Worm (Caenorhabditis elegans): Measurements from ENCODE around the gene F49H12.3.

The F49H12.3 gene

DNA sequence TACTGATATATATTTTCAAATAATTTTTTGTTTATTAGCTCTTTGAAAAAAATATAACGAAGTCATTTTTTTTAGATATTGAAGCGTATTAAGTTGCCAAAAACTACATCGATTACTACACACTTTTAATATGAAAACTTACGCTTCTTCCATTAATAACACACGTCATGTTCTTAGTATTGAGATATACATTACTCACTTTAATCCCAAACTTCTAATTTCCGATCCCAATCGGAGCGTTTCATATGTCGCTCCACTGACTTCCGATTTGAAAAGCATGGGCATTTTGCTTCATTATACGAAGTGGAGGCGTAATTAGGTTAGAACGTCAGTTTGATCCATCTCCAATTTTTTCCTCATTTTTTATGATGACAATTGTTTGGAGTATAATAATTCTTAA lies 5.4 kb upstream of the F49H12.3 start:
- no peak for TF ChIP-seq M03D4.4 (tag; optimal IDR thresholded peaks at IDR 0.05)
- no peak for TF ChIP-seq flh-1 (GFP tag; optimal IDR thresholded peaks at IDR 0.05)
- TF ChIP-seq ceh-39 (tag; optimal IDR thresholded peaks at IDR 0.05): no peak
- TF ChIP-seq blmp-1 (tag; optimal IDR thresholded peaks at IDR 0.05): no peak
- no peak for TF ChIP-seq sptf-1 (tag; optimal IDR thresholded peaks at IDR 0.05)
- no peak for TF ChIP-seq pha-4 (tag; optimal IDR thresholded peaks at IDR 0.05)
- TF ChIP-seq nhr-2 (tag; optimal IDR thresholded peaks at IDR 0.05): no peak
- TF ChIP-seq nhr-12 (tag; optimal IDR thresholded peaks at IDR 0.05): no peak
- TF ChIP-seq lin-32 (GFP tag; optimal IDR thresholded peaks at IDR 0.05): no peak

DNA sequence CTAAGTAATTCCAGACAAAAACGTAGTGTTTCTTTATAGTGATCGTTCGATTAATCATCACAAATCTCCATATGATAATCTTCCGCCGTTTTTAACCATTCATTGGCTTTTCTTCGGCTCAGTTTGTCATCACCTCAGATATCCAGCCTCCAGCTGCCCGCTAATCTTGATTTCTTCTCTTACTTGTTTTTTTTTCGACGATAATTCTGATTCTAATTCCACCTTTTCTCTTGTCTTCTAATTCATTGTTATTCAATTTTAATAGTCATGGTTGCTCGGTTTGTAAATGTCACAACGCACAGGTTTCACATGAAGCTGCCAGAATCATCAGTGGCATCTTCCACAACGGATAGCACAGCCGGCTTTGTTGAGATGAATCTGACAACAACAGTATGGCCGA lies 4.6 kb upstream of the F49H12.3 start, which contains the start of gene F49H12.4:
Gene F49H12.4, plus strand, starts transcription at position 301 of the 400 bp plus-strand sequence.
- no peak for TF ChIP-seq mep-1 (tag; optimal IDR thresholded peaks at IDR 0.05)

DNA sequence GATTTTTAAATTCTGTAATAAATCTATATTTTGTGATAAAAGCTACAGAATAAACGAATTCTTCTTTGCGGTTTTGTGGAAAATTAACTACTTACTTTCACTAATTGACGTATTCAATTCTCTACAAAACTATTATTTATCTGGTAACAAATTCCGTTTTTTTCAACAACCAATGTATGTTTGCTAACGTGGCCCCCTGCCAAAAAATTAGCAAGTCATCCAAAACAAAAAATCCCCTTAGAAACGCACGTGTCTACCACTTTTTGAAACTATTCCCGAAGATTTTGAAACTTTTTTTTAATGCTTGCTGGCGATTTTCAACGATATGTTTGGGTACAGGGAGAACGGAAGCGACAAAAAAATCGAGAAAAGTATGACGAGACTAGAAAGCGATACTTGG lies 813 bp downstream of the F49H12.3 start, which contains the start of gene F49H12.2:
Gene F49H12.2, plus strand, starts transcription at position 301 of the 400 bp plus-strand sequence.
- TF ChIP-seq nhr-28 (tag; optimal IDR thresholded peaks at IDR 0.05): no peak
- TF ChIP-seq ham-2 (GFP tag; optimal IDR thresholded peaks at IDR 0.05): no peak
- TF ChIP-seq pha-4 (tag; optimal IDR thresholded peaks at IDR 0.05): no peak
- TF ChIP-seq hlh-1 (tag; optimal IDR thresholded peaks at IDR 0.05): no peak
- TF ChIP-seq ceh-43 (GFP tag; optimal IDR thresholded peaks at IDR 0.05): no peak
- no peak for TF ChIP-seq elt-3 (tag; optimal IDR thresholded peaks at IDR 0.05)

DNA sequence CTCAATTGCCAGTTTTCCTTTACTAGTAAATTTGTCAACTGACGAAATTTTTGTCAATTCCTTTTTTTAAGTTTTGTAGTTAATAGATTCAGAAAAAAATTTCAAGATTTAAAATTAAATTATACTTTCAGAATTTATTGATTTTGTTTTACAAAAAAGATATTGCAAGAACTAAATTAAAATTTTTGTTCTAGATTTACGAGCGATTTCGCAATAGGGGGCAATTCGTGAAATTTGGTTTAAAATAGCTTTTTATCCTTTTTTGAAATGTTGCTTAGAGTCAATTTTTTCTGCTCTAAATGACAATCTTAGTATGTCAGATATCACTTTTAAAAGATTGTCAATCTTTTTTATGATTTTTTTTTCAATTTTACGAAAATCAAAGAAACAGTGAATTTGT lies 1.3 kb downstream of the F49H12.3 start:
- TF ChIP-seq cnd-1 (tag; optimal IDR thresholded peaks at IDR 0.05): no peak
- no peak for TF ChIP-seq mls-2 (tag; optimal IDR thresholded peaks at IDR 0.05)
- peak; percentile 3 for TF ChIP-seq lsy-2 (tag; optimal IDR thresholded peaks at IDR 0.05)

DNA sequence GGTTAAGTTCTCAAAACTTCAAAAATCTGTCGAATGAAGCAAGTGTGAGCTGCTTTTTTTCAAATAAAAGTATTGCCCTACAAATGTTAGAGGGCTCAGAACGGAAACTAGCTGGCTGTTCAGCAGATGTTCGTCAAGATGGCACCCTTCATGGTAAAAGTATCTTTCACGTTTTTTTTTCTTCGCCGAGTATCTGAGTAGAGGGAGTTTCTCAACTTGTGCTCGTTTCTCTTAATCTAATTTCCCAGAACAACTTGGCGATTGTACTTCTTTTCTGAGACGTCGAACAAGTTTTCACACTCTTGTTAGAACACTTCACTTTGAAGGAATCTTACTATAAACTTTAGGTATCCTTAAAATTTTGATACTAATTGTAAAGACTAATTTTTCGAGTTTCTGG lies 3.5 kb downstream of the F49H12.3 start:
- TF ChIP-seq unc-39 (tag; optimal IDR thresholded peaks at IDR 0.05): no peak
- peak; percentile 29 for TF ChIP-seq ces-1 (GFP tag; optimal IDR thresholded peaks at IDR 0.05)

DNA sequence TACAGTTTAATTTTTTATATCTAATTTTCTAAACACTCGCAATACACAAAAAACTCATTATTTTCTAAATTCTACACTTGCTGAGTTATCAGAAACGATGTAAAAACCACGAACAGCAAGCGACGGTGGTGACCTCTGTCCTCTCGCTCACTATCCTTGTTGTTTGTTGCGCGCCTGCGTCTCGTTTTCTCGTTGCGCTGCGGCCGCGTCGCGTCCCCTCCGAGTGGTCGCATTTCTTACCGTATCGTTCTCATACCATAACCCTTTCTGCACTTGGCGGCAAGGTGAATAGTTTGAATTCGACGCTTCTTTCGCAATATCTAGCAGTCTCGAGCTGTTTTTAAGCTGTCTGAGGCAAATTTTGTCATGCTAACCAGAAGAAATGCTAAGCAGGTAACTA lies 5.3 kb downstream of the F49H12.3 start, which contains the start of gene lsy-2:
Gene lsy-2, plus strand, starts transcription at position 271 of the 400 bp plus-strand sequence.
- peak; percentile 61 for TF ChIP-seq mep-1 (tag; optimal IDR thresholded peaks at IDR 0.05)
- no peak for TF ChIP-seq nhr-2 (tag; optimal IDR thresholded peaks at IDR 0.05)
- peak; percentile 47 for TF ChIP-seq pha-4 (tag; optimal IDR thresholded peaks at IDR 0.05)
- peak; percentile 10 for TF ChIP-seq nhr-237 (tag; optimal IDR thresholded peaks at IDR 0.05)
- TF ChIP-seq lin-32 (GFP tag; optimal IDR thresholded peaks at IDR 0.05): no peak
- TF ChIP-seq unc-62 (GFP tag; optimal IDR thresholded peaks at IDR 0.05): no peak
- TF ChIP-seq ces-1 (GFP tag; optimal IDR thresholded peaks at IDR 0.05): no peak
- TF ChIP-seq lsy-2 (tag; optimal IDR thresholded peaks at IDR 0.05): peak; percentile 98
- no peak for TF ChIP-seq mab-5 (tag; optimal IDR thresholded peaks at IDR 0.05)
- TF ChIP-seq nhr-12 (tag; optimal IDR thresholded peaks at IDR 0.05): no peak
- TF ChIP-seq bed-3 (GFP tag; optimal IDR thresholded peaks at IDR 0.05): no peak
- TF ChIP-seq ham-2 (GFP tag; optimal IDR thresholded peaks at IDR 0.05): no peak
- TF ChIP-seq sptf-1 (tag; optimal IDR thresholded peaks at IDR 0.05): peak; percentile 33
- peak; percentile 5 for TF ChIP-seq lin-13 (tag; optimal IDR thresholded peaks at IDR 0.05)
- TF ChIP-seq ceh-43 (GFP tag; optimal IDR thresholded peaks at IDR 0.05): no peak
- TF ChIP-seq nhr-76 (tag; optimal IDR thresholded peaks at IDR 0.05): no peak
- no peak for TF ChIP-seq unc-39 (tag; optimal IDR thresholded peaks at IDR 0.05)
- peak; percentile 20 for TF ChIP-seq hlh-1 (tag; optimal IDR thresholded peaks at IDR 0.05)
- TF ChIP-seq zip-8 (tag; optimal IDR thresholded peaks at IDR 0.05): no peak

DNA sequence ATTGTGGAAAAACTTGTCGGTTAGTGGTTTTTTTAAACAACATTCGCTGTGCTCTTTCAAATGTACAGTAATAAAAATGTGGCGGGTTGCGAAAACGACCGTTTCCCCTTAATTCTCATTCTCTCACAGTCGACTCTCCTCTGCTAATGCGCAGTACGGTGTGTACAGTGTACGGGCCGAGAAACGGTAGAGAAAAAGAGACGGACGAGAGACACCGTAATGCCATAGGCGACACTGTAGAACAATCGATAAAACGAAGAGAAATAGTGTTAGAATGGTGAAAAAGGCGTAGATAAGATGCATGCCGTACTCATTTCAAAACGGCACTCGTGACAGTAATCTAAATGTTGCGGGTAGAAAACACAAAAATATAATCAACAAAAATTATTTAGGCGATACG lies 6.3 kb downstream of the F49H12.3 start:
- TF ChIP-seq nhr-2 (tag; optimal IDR thresholded peaks at IDR 0.05) (peak; percentile 1), ceh-39 (tag; optimal IDR thresholded peaks at IDR 0.05) (peak; percentile 56), sptf-1 (tag; optimal IDR thresholded peaks at IDR 0.05) (no peak), mls-2 (tag; optimal IDR thresholded peaks at IDR 0.05) (no peak), lsy-2 (tag; optimal IDR thresholded peaks at IDR 0.05) (peak; percentile 92), ceh-83 (GFP tag; optimal IDR thresholded peaks at IDR 0.05) (no peak), pha-4 (tag; optimal IDR thresholded peaks at IDR 0.05) (peak; percentile 25)

All from whole organism, mixed stage, embryonic.